Worm (Caenorhabditis elegans) whole organism, L1 larva: Measurements from ENCODE around the gene flap-1.

Experiments used
- C34B4.2 ChIP-seq: sonication (generic microtip); optimal IDR thresholded peaks from 2 replicates; lab custom pipeline; 2017; ENCODE audit warnings: mild to moderate bottlenecking, missing genetic modification characterization, missing compliant biosample characterization
- F16B12.6 ChIP-seq: fragments of 150-350 bp; optimal IDR thresholded peaks from 2 replicates; lab custom pipeline; 2014; ENCODE audit warnings: missing biosample characterization, missing genetic modification characterization
- Y116A8C.19 ChIP-seq: sonication (generic microtip); optimal IDR thresholded peaks from 2 replicates; lab custom pipeline; 2016; ENCODE audit warnings: missing compliant biosample characterization, missing genetic modification characterization, borderline replicate concordance
- alr-1 ChIP-seq: fragments of 200-800 bp; sonication (Bioruptor generic); optimal IDR thresholded peaks from 2 replicates; lab custom pipeline; 2018; ENCODE audit warnings: borderline replicate concordance, mild to moderate bottlenecking, missing genetic modification characterization, missing compliant biosample characterization
- ama-1 ChIP-seq: fragments of 150-350 bp; optimal IDR thresholded peaks from 2 replicates; lab custom pipeline; 2014
- blmp-1 ChIP-seq: fragments of 150-350 bp; optimal IDR thresholded peaks from 2 replicates; lab custom pipeline; 2014; ENCODE audit warnings: missing biosample characterization, missing genetic modification characterization
- ces-1 ChIP-seq: fragments of 150-350 bp; optimal IDR thresholded peaks from 2 replicates; lab custom pipeline; 2014; ENCODE audit warnings: missing biosample characterization, missing genetic modification reagents, missing genetic modification characterization
- dsc-1 ChIP-seq: sonication (generic microtip); optimal IDR thresholded peaks from 2 replicates; lab custom pipeline; 2016; ENCODE audit warnings: mild to moderate bottlenecking, missing genetic modification characterization, missing compliant biosample characterization
- efl-1 ChIP-seq, 4 experiments: fragments of 150-350 bp; optimal IDR thresholded peaks in 3 of 4; peaks in 1 of 4; 1 replicate in 1 of 4; 2 replicates in 3 of 4; lab custom pipeline; 2014; ENCODE audit warnings: missing biosample characterization in 2 of 4, missing genetic modification characterization in 2 of 4, missing genetic modification reagents in 2 of 4
- egl-13 ChIP-seq: sonication (generic microtip); optimal IDR thresholded peaks from 2 replicates; lab custom pipeline; 2016; ENCODE audit warnings: missing genotype, missing genetic modification reagents, missing genetic modification characterization, missing compliant biosample characterization
- egl-27 ChIP-seq, 2 experiments: fragments of 150-350 bp in 1 of 2; sonication (generic microtip); optimal IDR thresholded peaks; 3 replicates each; lab custom pipeline; 2017 to 2018; ENCODE audit warnings: missing biosample characterization in 2 of 2, missing genetic modification characterization in 2 of 2, missing genetic modification reagents in 2 of 2
- elt-3 ChIP-seq, 6 experiments: fragments of 150-350 bp in 1 of 6; sonication (generic microtip); optimal IDR thresholded peaks; 2 replicates each; lab custom pipeline; 2017 to 2018; ENCODE audit warnings: missing biosample characterization in 6 of 6, missing genetic modification characterization in 6 of 6, inconsistent platforms in 1 of 6
- ets-5 ChIP-seq: fragments of 200-800 bp; sonication (Bioruptor generic); IDR thresholded peaks from 2 replicates; pipeline ENCODE4 v1.3.6; 2022; ENCODE audit warnings: missing genetic modification characterization, missing compliant biosample characterization
- fkh-4 ChIP-seq: sonication (generic microtip); optimal IDR thresholded peaks from 2 replicates; lab custom pipeline; 2016; ENCODE audit warnings: missing compliant biosample characterization, missing genetic modification characterization, borderline replicate concordance
- fkh-8 ChIP-seq: sonication (generic microtip); optimal IDR thresholded peaks from 2 replicates; lab custom pipeline; 2016; ENCODE audit warnings: mild to moderate bottlenecking, missing genetic modification characterization, missing compliant biosample characterization
- hlh-17 ChIP-seq: fragments of 200-800 bp; sonication (Bioruptor generic); optimal IDR thresholded peaks from 2 replicates; lab custom pipeline; 2018; ENCODE audit warnings: missing genetic modification characterization, mild to moderate bottlenecking, missing compliant biosample characterization, moderate library complexity, borderline replicate concordance
- hlh-4 ChIP-seq: sonication (generic microtip); optimal IDR thresholded peaks from 2 replicates; lab custom pipeline; 2016; ENCODE audit warnings: mild to moderate bottlenecking, missing genetic modification characterization, missing compliant biosample characterization
- irx-1 ChIP-seq: sonication (generic microtip); optimal IDR thresholded peaks from 2 replicates; lab custom pipeline; 2016; ENCODE audit warnings: missing genetic modification characterization, missing compliant biosample characterization
- isw-1 ChIP-seq: fragments of 200-800 bp; sonication (Bioruptor generic); IDR thresholded peaks from 2 replicates; pipeline ENCODE4 v1.3.6; 2022; ENCODE audit warnings: missing genetic modification characterization, missing compliant biosample characterization
- lin-13 ChIP-seq: fragments of 150-350 bp; optimal IDR thresholded peaks from 2 replicates; lab custom pipeline; 2014; ENCODE audit warnings: missing biosample characterization, missing genetic modification reagents, missing genetic modification characterization
- lin-14 ChIP-seq: fragments of 200-800 bp; sonication (Bioruptor generic); optimal IDR thresholded peaks from 2 replicates; lab custom pipeline; 2018; ENCODE audit warnings: mild to moderate bottlenecking, missing genetic modification characterization, moderate library complexity, missing compliant biosample characterization
- lin-15B ChIP-seq: fragments of 150-350 bp; sonication (generic microtip); optimal IDR thresholded peaks from 3 replicates; lab custom pipeline; 2014; ENCODE audit warnings: missing biosample characterization, missing genetic modification characterization
- lin-35 ChIP-seq, 2 experiments: fragments of 150-350 bp; optimal IDR thresholded peaks; 2 replicates each; lab custom pipeline; 2014; ENCODE audit warnings: missing biosample characterization in 2 of 2, missing genetic modification characterization in 2 of 2, missing genetic modification reagents in 2 of 2
- lsy-2 ChIP-seq, 2 experiments: fragments of 150-350 bp; optimal IDR thresholded peaks; 2 replicates each; lab custom pipeline; 2014; ENCODE audit warnings: missing biosample characterization in 2 of 2, missing genetic modification characterization in 2 of 2
- mef-2 ChIP-seq: fragments of 150-350 bp; optimal IDR thresholded peaks from 2 replicates; lab custom pipeline; 2014; ENCODE audit warnings: missing biosample characterization, missing genetic modification characterization
- mep-1 ChIP-seq: fragments of 150-350 bp; optimal IDR thresholded peaks from 2 replicates; lab custom pipeline; 2014; ENCODE audit warnings: missing biosample characterization, missing genetic modification characterization
- nhr-12 ChIP-seq: sonication (generic microtip); optimal IDR thresholded peaks from 2 replicates; lab custom pipeline; 2017; ENCODE audit warnings: missing biosample characterization, missing genetic modification characterization
- nhr-28 ChIP-seq: fragments of 150-350 bp; optimal IDR thresholded peaks from 2 replicates; lab custom pipeline; 2014; ENCODE audit warnings: missing biosample characterization, missing genetic modification characterization
- nhr-47 ChIP-seq: sonication (generic microtip); optimal IDR thresholded peaks from 2 replicates; lab custom pipeline; 2016; ENCODE audit warnings: mild to moderate bottlenecking, missing genetic modification characterization, moderate library complexity, missing compliant biosample characterization
- nhr-76 ChIP-seq: sonication (generic microtip); optimal IDR thresholded peaks from 2 replicates; lab custom pipeline; 2017; ENCODE audit warnings: missing biosample characterization, missing genetic modification characterization
- nhr-77 ChIP-seq: fragments of 150-350 bp; optimal IDR thresholded peaks from 2 replicates; lab custom pipeline; 2014; ENCODE audit warnings: missing biosample characterization, missing genetic modification characterization
- nhr-84 ChIP-seq: sonication (generic microtip); optimal IDR thresholded peaks from 2 replicates; lab custom pipeline; 2017; ENCODE audit warnings: missing biosample characterization, missing genetic modification characterization
- nhr-85 ChIP-seq: sonication (generic microtip); peaks from one replicate; lab custom pipeline; 2016; ENCODE audit warnings: missing genetic modification characterization, inconsistent platforms, missing compliant biosample characterization
- nhr-90 ChIP-seq: sonication (generic microtip); optimal IDR thresholded peaks from 2 replicates; lab custom pipeline; 2016; ENCODE audit warnings: mild to moderate bottlenecking, missing genetic modification characterization, missing compliant biosample characterization; ENCODE audit not compliant: poor library complexity
- pag-3 ChIP-seq: sonication (generic microtip); optimal IDR thresholded peaks from 2 replicates; lab custom pipeline; 2017; ENCODE audit warnings: missing genetic modification characterization, mild to moderate bottlenecking, missing compliant biosample characterization, antibody characterized with exemption, borderline replicate concordance; ENCODE audit not compliant: insufficient read depth
- pqm-1 ChIP-seq: sonication (generic microtip); optimal IDR thresholded peaks from 3 replicates; lab custom pipeline; 2017; ENCODE audit warnings: missing biosample characterization, missing genetic modification characterization
- rnt-1 ChIP-seq: sonication (generic microtip); optimal IDR thresholded peaks from 2 replicates; lab custom pipeline; 2016; ENCODE audit warnings: mild to moderate bottlenecking, missing genetic modification characterization, moderate library complexity, missing compliant biosample characterization
- skn-1 ChIP-seq: fragments of 150-350 bp; optimal IDR thresholded peaks from 2 replicates; lab custom pipeline; 2014; ENCODE audit warnings: missing biosample characterization, missing genetic modification characterization
- snpc-4 ChIP-seq: fragments of 150-350 bp; optimal IDR thresholded peaks from 2 replicates; lab custom pipeline; 2014; ENCODE audit warnings: missing biosample characterization, missing genetic modification characterization
- snu-23 ChIP-seq: sonication (generic microtip); optimal IDR thresholded peaks from 2 replicates; lab custom pipeline; 2016; ENCODE audit warnings: missing genetic modification characterization, missing compliant biosample characterization
- sox-4 ChIP-seq: sonication (generic microtip); optimal IDR thresholded peaks from 2 replicates; lab custom pipeline; 2016; ENCODE audit warnings: missing genetic modification characterization, missing compliant biosample characterization
- sptf-1 ChIP-seq: fragments of 150-350 bp; optimal IDR thresholded peaks from 2 replicates; lab custom pipeline; 2014; ENCODE audit warnings: missing biosample characterization, missing genetic modification characterization
- sup-37 ChIP-seq: fragments of 200-800 bp; sonication (Bioruptor generic); optimal IDR thresholded peaks from 2 replicates; lab custom pipeline; 2018; ENCODE audit warnings: mild to moderate bottlenecking, missing genetic modification characterization, missing compliant biosample characterization
- swsn-7 ChIP-seq: sonication (generic microtip); optimal IDR thresholded peaks from 2 replicates; lab custom pipeline; 2016; ENCODE audit warnings: missing genetic modification characterization, missing compliant biosample characterization
- tbx-2 ChIP-seq: sonication (generic microtip); optimal IDR thresholded peaks from 2 replicates; lab custom pipeline; 2016; ENCODE audit warnings: missing genetic modification characterization, missing compliant biosample characterization
- tlp-1 ChIP-seq: fragments of 150-350 bp; optimal IDR thresholded peaks from 2 replicates; lab custom pipeline; 2014; ENCODE audit warnings: missing biosample characterization, missing genetic modification characterization
- unc-62 ChIP-seq: fragments of 150-350 bp; optimal IDR thresholded peaks from 2 replicates; lab custom pipeline; 2014; ENCODE audit warnings: missing biosample characterization, missing genetic modification reagents, missing genetic modification characterization
- unc-98 ChIP-seq: fragments of 200-800 bp; sonication (Bioruptor generic); IDR thresholded peaks from 2 replicates; pipeline ENCODE4 v1.3.6; 2022; ENCODE audit warnings: missing genetic modification characterization, missing compliant biosample characterization
- vab-15 ChIP-seq: sonication (generic microtip); optimal IDR thresholded peaks from 2 replicates; lab custom pipeline; 2017; ENCODE audit warnings: missing genotype, mild to moderate bottlenecking, missing genetic modification characterization, missing compliant biosample characterization
- xbp-1 ChIP-seq: sonication (generic microtip); optimal IDR thresholded peaks from 2 replicates; lab custom pipeline; 2016; ENCODE audit warnings: missing genetic modification characterization, missing compliant biosample characterization
- ztf-4 ChIP-seq: fragments of 150-350 bp; optimal IDR thresholded peaks from 2 replicates; lab custom pipeline; 2014; ENCODE audit warnings: missing biosample characterization, missing genetic modification characterization

flap-1 gene

DNA sequence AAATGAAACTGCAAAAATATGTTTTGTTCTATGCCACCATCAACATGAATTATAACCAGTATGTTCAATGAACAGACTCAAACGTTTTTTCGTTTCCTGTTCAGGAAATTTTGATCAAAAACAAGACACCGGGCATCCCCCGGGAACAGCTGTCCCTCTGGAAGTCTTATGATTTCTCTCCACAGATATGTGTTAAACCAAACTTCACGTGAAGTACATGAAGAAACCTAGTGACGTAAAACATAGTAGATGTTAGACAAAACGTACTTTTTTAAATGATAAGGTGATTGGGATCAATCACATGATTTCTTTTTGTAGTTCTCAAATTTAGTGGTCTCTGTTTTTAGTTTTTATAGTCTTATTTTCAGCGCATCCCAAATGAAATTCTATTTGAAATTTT lies 30.1 kb downstream of the flap-1 start (continued):
- TF ChIP-seq nhr-90 (tag; lab: Kevin White, UChicago) (peak; percentile 44), isw-1 (GFP tag; lab: Robert Waterston, UW) (no peak), ces-1 (GFP tag; lab: Kevin White, UChicago) (no peak), rnt-1 (tag; lab: Kevin White, UChicago) (peak; percentile 63), nhr-47 (tag; lab: Kevin White, UChicago) (peak; percentile 44), xbp-1 (tag; lab: Kevin White, UChicago) (no peak), sup-37 (GFP tag; lab: Kevin White, UChicago) (no peak), nhr-28 (tag; lab: Kevin White, UChicago) (no peak), tbx-2 (tag; lab: Kevin White, UChicago) (peak; percentile 58), mep-1 (tag; lab: Kevin White, UChicago) (peak; percentile 21), efl-1 (optimal IDR thresholded peaks at IDR 0.05; lab: Kevin White, UChicago) (peak; percentile 9 to 21), efl-1 (GFP tag; optimal IDR thresholded peaks at IDR 0.05 in 1 of 2; lab: Kevin White, UChicago) (peak in 1 of 2 experiments; percentile 11), nhr-84 (no peak), nhr-12 (tag; lab: Kevin White, UChicago) (no peak), hlh-4 (no peak), ama-1 (lab: Kevin White, UChicago) (no peak), fkh-4 (tag; lab: Kevin White, UChicago) (no peak), blmp-1 (tag; lab: Kevin White, UChicago) (peak; percentile 48), swsn-7 (tag; lab: Kevin White, UChicago) (peak; percentile 12), fkh-8 (tag; lab: Kevin White, UChicago) (no peak), C34B4.2 (tag; lab: Kevin White, UChicago) (no peak), lin-35 (GFP tag; optimal IDR thresholded peaks at IDR 0.05; lab: Kevin White, UChicago) (peak in 1 of 2 experiments; percentile 61), mef-2 (tag; lab: Kevin White, UChicago) (no peak), vab-15 (no peak), F16B12.6 (tag; lab: Kevin White, UChicago) (no peak), lin-13 (GFP tag; lab: Kevin White, UChicago) (peak; percentile 26), tlp-1 (tag; lab: Kevin White, UChicago) (no peak), egl-13 (tag; lab: Kevin White, UChicago) (no peak), alr-1 (no peak), sox-4 (tag; lab: Kevin White, UChicago) (no peak), unc-98 (GFP tag; lab: Robert Waterston, UW) (no peak), snu-23 (GFP tag; lab: Kevin White, UChicago) (peak; percentile 73), hlh-17 (GFP tag; lab: Kevin White, UChicago) (no peak), snpc-4 (tag; lab: Kevin White, UChicago) (no peak), Y116A8C.19 (tag; lab: Kevin White, UChicago) (no peak), sptf-1 (tag; lab: Kevin White, UChicago) (no peak)
- TF ChIP-seq, all 84 proteins: peak for 29

DNA sequence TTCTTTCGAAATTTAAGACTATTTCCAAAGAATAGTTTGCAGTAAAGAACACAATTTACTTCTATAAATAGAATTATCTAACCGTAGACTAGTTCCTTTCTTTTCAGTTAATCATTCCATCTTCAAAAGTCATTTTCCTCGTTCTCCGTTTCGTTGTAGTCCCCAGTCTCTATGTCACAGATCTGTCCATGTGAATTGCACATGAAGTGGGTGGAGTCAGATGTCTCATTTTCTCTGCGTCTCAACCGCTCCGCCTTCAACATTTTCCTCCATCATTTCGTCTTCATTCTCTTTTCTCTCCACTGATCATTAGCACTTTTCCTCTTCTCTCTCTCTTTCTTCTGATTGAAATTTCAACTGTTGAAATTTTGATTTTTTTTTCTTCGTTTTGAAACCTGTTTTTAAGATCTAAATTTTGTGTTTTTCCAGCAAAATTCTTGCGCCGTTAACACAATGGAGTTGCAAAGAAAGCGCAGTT lies 31.0 kb downstream of the flap-1 start, which contains the start of gene T07E3.4:
Gene T07E3.4 (plus strand): TSS at position 428 of the 478 bp plus-strand sequence.
- TF ChIP-seq nhr-85 (tag; lab: Kevin White, UChicago): peak; percentile 99
- TF ChIP-seq irx-1: peak; percentile 61
- peak; percentile 84 for TF ChIP-seq nhr-90 (tag; lab: Kevin White, UChicago)
- TF ChIP-seq sptf-1 (tag; lab: Kevin White, UChicago): no peak
- TF ChIP-seq sox-4 (tag; lab: Kevin White, UChicago): no peak
- no peak for TF ChIP-seq hlh-4
- peak; percentile 89 for TF ChIP-seq tbx-2 (tag; lab: Kevin White, UChicago)
- TF ChIP-seq egl-13 (tag; lab: Kevin White, UChicago): no peak
- TF ChIP-seq ets-5 (GFP tag; lab: Robert Waterston, UW): no peak
- peak; percentile 10 to 55 for TF ChIP-seq egl-27 (tag; optimal IDR thresholded peaks at IDR 0.05; lab: Kevin White, UChicago)
- peak; percentile 43 for TF ChIP-seq nhr-77 (tag; lab: Kevin White, UChicago)
- no peak for TF ChIP-seq nhr-76 (tag; lab: Kevin White, UChicago)
- TF ChIP-seq skn-1 (tag; lab: Kevin White, UChicago): no peak
- peak in 4 of 6 experiments; percentile 20 to 94 (median 68) for TF ChIP-seq elt-3 (tag; optimal IDR thresholded peaks at IDR 0.05; lab: Kevin White, UChicago)
- TF ChIP-seq lin-15B (tag; lab: Kevin White, UChicago): no peak
- TF ChIP-seq dsc-1: peak; percentile 64
- peak; percentile 96 for TF ChIP-seq snu-23 (GFP tag; lab: Kevin White, UChicago)
- TF ChIP-seq fkh-4 (tag; lab: Kevin White, UChicago): no peak
- no peak for TF ChIP-seq unc-62 (GFP tag; lab: Kevin White, UChicago)
- no peak for TF ChIP-seq pqm-1 (tag; lab: Kevin White, UChicago)
- TF ChIP-seq lin-14: peak; percentile 95
- peak; percentile 82 to 88 for TF ChIP-seq lsy-2 (tag; optimal IDR thresholded peaks at IDR 0.05; lab: Kevin White, UChicago)
- peak; percentile 82 for TF ChIP-seq swsn-7 (tag; lab: Kevin White, UChicago)
- TF ChIP-seq ztf-4 (tag; lab: Kevin White, UChicago): peak; percentile 85
- TF ChIP-seq pag-3 (tag; lab: Kevin White, UChicago): no peak
